Worm (Caenorhabditis elegans): Measurements from ENCODE around the gene cah-4.

ce11 chrX:13566436-13566835 is 24.1 kb downstream of the cah-4 start, which contains the start of gene R01E6.2:
- TF ChIP-seq him-1 (tag; optimal IDR thresholded peaks at IDR 0.05): no peak
- no peak for TF ChIP-seq dao-5 (tag; optimal IDR thresholded peaks at IDR 0.05)
